Worm (Caenorhabditis elegans): Measurements from ENCODE around the gene pgap-3.

- TF ChIP-seq unc-62 (GFP tag; optimal IDR thresholded peaks at IDR 0.05) (no peak), elt-1 (tag; optimal IDR thresholded peaks at IDR 0.05; ENCODE audit: borderline replicate concordance, insufficient read depth) (no peak), ceh-39 (tag; optimal IDR thresholded peaks at IDR 0.05) (no peak), nhr-28 (tag; optimal IDR thresholded peaks at IDR 0.05) (no peak), blmp-1 (tag; optimal IDR thresholded peaks at IDR 0.05) (no peak), lsy-2 (tag; optimal IDR thresholded peaks at IDR 0.05) (no peak), snpc-4 (tag; optimal IDR thresholded peaks at IDR 0.05) (no peak), ces-1 (GFP tag; optimal IDR thresholded peaks at IDR 0.05) (no peak), mab-5 (tag; optimal IDR thresholded peaks at IDR 0.05) (no peak)
Observed at ce11 chrV:6012401-6012800, 35.3 kb downstream of the pgap-3 start.
